Fruit fly (Drosophila melanogaster) whole organism, prepupa: ENCODE measurements around the gene galene.

Source experiments
- Blimp-1 ChIP-seq: fragments of 200-800 bp; sonication (Bioruptor generic); optimal IDR thresholded peaks from 3 replicates; lab custom pipeline; 2017; ENCODE audit warnings: missing biosample characterization, missing genetic modification characterization, mild to moderate bottlenecking, moderate library complexity, missing genetic modification reagents
- CG10631 ChIP-seq: fragments of 200-800 bp; sonication (Bioruptor generic); optimal IDR thresholded peaks from 2 replicates; lab custom pipeline; 2016; ENCODE audit warnings: missing biosample characterization, missing genetic modification characterization
- CG10669 ChIP-seq: fragments of 200-800 bp; sonication (Bioruptor generic); optimal IDR thresholded peaks from 3 replicates; lab custom pipeline; 2018; ENCODE audit warnings: missing biosample characterization, mild to moderate bottlenecking, missing genetic modification characterization, moderate library complexity
- CG11762 ChIP-seq: fragments of 200-800 bp; sonication (Bioruptor generic); optimal IDR thresholded peaks from 3 replicates; lab custom pipeline; 2016; ENCODE audit warnings: missing biosample characterization, missing genetic modification characterization; ENCODE audit not compliant: insufficient read depth
- CG31627 ChIP-seq: fragments of 200-800 bp; sonication (Bioruptor generic); optimal IDR thresholded peaks from 3 replicates; lab custom pipeline; 2016; ENCODE audit warnings: missing biosample characterization, missing genetic modification characterization
- CG32006 ChIP-seq: fragments of 200-800 bp; sonication (Bioruptor generic); optimal IDR thresholded peaks from 3 replicates; lab custom pipeline; 2017; ENCODE audit warnings: missing biosample characterization, mild to moderate bottlenecking, missing genetic modification characterization
- CG34406 ChIP-seq: fragments of 200-800 bp; sonication (Bioruptor generic); optimal IDR thresholded peaks from 3 replicates; lab custom pipeline; 2016; ENCODE audit warnings: missing biosample characterization, missing genetic modification characterization
- CG6163 ChIP-seq: fragments of 200-800 bp; sonication (Bioruptor generic); IDR thresholded peaks from 3 replicates; pipeline ENCODE4 v1.3.6; 2022; ENCODE audit warnings: missing biosample characterization, missing genetic modification characterization
- CG6276 ChIP-seq: fragments of 200-800 bp; sonication (Bioruptor generic); optimal IDR thresholded peaks from 2 replicates; lab custom pipeline; 2017; ENCODE audit warnings: missing biosample characterization, mild to moderate bottlenecking, missing genetic modification characterization
- CG7368 ChIP-seq: fragments of 200-800 bp; sonication (Bioruptor generic); optimal IDR thresholded peaks from 3 replicates; lab custom pipeline; 2016; ENCODE audit warnings: missing biosample characterization, missing genetic modification characterization
- CG8119 ChIP-seq: fragments of 200-800 bp; sonication (Bioruptor generic); IDR thresholded peaks from 3 replicates; pipeline ENCODE4 v1.3.6; 2022; ENCODE audit warnings: missing biosample characterization, missing genetic modification characterization
- CG8319 ChIP-seq: fragments of 200-800 bp; sonication (Bioruptor generic); optimal IDR thresholded peaks from 3 replicates; lab custom pipeline; 2016; ENCODE audit warnings: missing biosample characterization, missing genetic modification characterization
- CG8632 ChIP-seq: fragments of 200-800 bp; sonication (Bioruptor generic); optimal IDR thresholded peaks from 3 replicates; lab custom pipeline; 2016; ENCODE audit warnings: missing biosample characterization, missing genetic modification characterization
- CG9139 ChIP-seq: fragments of 200-800 bp; sonication (Bioruptor generic); optimal IDR thresholded peaks from 3 replicates; lab custom pipeline; 2017; ENCODE audit warnings: missing biosample characterization, mild to moderate bottlenecking, missing genetic modification characterization
- Eip78C ChIP-seq: fragments of 200-800 bp; sonication (Bioruptor generic); peaks from one replicate; lab custom pipeline; 2016; ENCODE audit warnings: missing biosample characterization, missing genetic modification characterization
- Eip93F ChIP-seq: fragments of 200-800 bp; sonication (Bioruptor generic); optimal IDR thresholded peaks from 2 replicates; lab custom pipeline; 2016; ENCODE audit warnings: missing biosample characterization, mild to moderate bottlenecking, missing genetic modification characterization
- Hr38 ChIP-seq: sonication (Bioruptor generic); optimal IDR thresholded peaks from 2 replicates; lab custom pipeline; 2016; ENCODE audit warnings: missing biosample characterization, missing genetic modification characterization
- Hr39 ChIP-seq: fragments of 200-800 bp; sonication (Bioruptor generic); optimal IDR thresholded peaks from 2 replicates; lab custom pipeline; 2016; ENCODE audit warnings: missing biosample characterization, missing genetic modification characterization
- OdsH ChIP-seq: fragments of 200-800 bp; sonication (Bioruptor generic); optimal IDR thresholded peaks from 3 replicates; lab custom pipeline; 2016; ENCODE audit warnings: missing biosample characterization, missing genetic modification characterization
- Sox15 ChIP-seq: fragments of 200-800 bp; sonication (Bioruptor generic); optimal IDR thresholded peaks from 3 replicates; lab custom pipeline; 2016; ENCODE audit warnings: missing biosample characterization, missing genetic modification characterization
- cyc ChIP-seq: fragments of 200-800 bp; sonication (Bioruptor generic); optimal IDR thresholded peaks from 3 replicates; lab custom pipeline; 2016; ENCODE audit warnings: missing biosample characterization, missing genetic modification characterization
- dac ChIP-seq: fragments of 200-800 bp; sonication (Bioruptor generic); optimal IDR thresholded peaks from 2 replicates; lab custom pipeline; 2017; ENCODE audit warnings: missing biosample characterization, mild to moderate bottlenecking, missing genetic modification characterization
- eg ChIP-seq: fragments of 200-800 bp; sonication (Bioruptor generic); IDR thresholded peaks from 3 replicates; pipeline ENCODE4 v1.3.6; 2022; ENCODE audit warnings: missing biosample characterization, missing genetic modification characterization
- esn ChIP-seq: fragments of 200-800 bp; sonication (Bioruptor generic); optimal IDR thresholded peaks from 2 replicates; lab custom pipeline; 2016; ENCODE audit warnings: missing biosample characterization, mild to moderate bottlenecking, missing genetic modification characterization, moderate library complexity
- fd85E ChIP-seq: fragments of 200-800 bp; sonication (Bioruptor generic); optimal IDR thresholded peaks from 3 replicates; lab custom pipeline; 2016; ENCODE audit warnings: missing biosample characterization, missing genetic modification characterization
- fkh ChIP-seq: fragments of 200-800 bp; sonication (Bioruptor generic); optimal IDR thresholded peaks from 3 replicates; lab custom pipeline; 2017; ENCODE audit warnings: missing biosample characterization, mild to moderate bottlenecking, missing genetic modification characterization, moderate library complexity
- net ChIP-seq: fragments of 200-800 bp; sonication (Bioruptor generic); optimal IDR thresholded peaks from 3 replicates; lab custom pipeline; 2016; ENCODE audit warnings: missing biosample characterization, missing genetic modification characterization
- pdm3 ChIP-seq: fragments of 200-800 bp; sonication (Bioruptor generic); optimal IDR thresholded peaks from 3 replicates; lab custom pipeline; 2016; ENCODE audit warnings: missing biosample characterization, missing genetic modification characterization
- salr ChIP-seq, 2 experiments: fragments of 200-800 bp; sonication (Bioruptor generic); optimal IDR thresholded peaks; 3 replicates each; lab custom pipeline; 2016 to 2018; ENCODE audit warnings: missing biosample characterization in 2 of 2, missing genetic modification characterization in 2 of 2, mild to moderate bottlenecking in 1 of 2
- spab ChIP-seq: fragments of 200-800 bp; sonication (Bioruptor generic); optimal IDR thresholded peaks from 2 replicates; lab custom pipeline; 2017; ENCODE audit warnings: missing biosample characterization, mild to moderate bottlenecking, missing genetic modification characterization, missing genetic modification reagents
- ss ChIP-seq, 2 experiments: fragments of 200-800 bp; sonication (Bioruptor generic); optimal IDR thresholded peaks; 2 replicates in 1 of 2; 3 replicates in 1 of 2; lab custom pipeline; 2017 to 2018; ENCODE audit warnings: mild to moderate bottlenecking in 2 of 2, missing biosample characterization in 2 of 2, missing genetic modification characterization in 2 of 2, moderate library complexity in 1 of 2
- svp ChIP-seq: fragments of 200-800 bp; sonication (Bioruptor generic); peaks from one replicate; lab custom pipeline; 2016; ENCODE audit warnings: missing biosample characterization, missing genetic modification characterization
- topi ChIP-seq: fragments of 200-800 bp; sonication (Bioruptor generic); optimal IDR thresholded peaks from 3 replicates; lab custom pipeline; 2016; ENCODE audit warnings: missing biosample characterization, missing genetic modification characterization
- vri ChIP-seq: fragments of 200-800 bp; sonication (Bioruptor generic); optimal IDR thresholded peaks from 3 replicates; lab custom pipeline; 2016; ENCODE audit warnings: missing biosample characterization, mild to moderate bottlenecking, missing genetic modification characterization

The galene gene

dm6 chr3L:1247627-1248295 is 12.2 kb downstream of the galene start, which contains the start of the genes Psf1 and Sac1 (continued):
- peak; percentile 35 for TF ChIP-seq CG32006 (GFP tag; lab: Kevin White, UChicago)
- no peak for TF ChIP-seq fkh (GFP tag; lab: Kevin White, UChicago)
- TF ChIP-seq CG6163 (GFP tag; lab: Robert Waterston, UW) = no peak
- TF ChIP-seq CG8119 (GFP tag; lab: Robert Waterston, UW) = no peak
- TF ChIP-seq Eip78C (GFP tag; lab: Kevin White, UChicago) = peak; percentile 86
- TF ChIP-seq CG10631 (GFP tag; lab: Kevin White, UChicago) = peak; percentile 34
- no peak for TF ChIP-seq CG6276 (GFP tag; lab: Kevin White, UChicago)
- TF ChIP-seq OdsH (GFP tag; lab: Kevin White, UChicago) = no peak
- peak; percentile 27 for TF ChIP-seq topi (GFP tag; lab: Kevin White, UChicago)
- TF ChIP-seq CG8632 (GFP tag; lab: Kevin White, UChicago) = no peak
- TF ChIP-seq net (GFP tag; lab: Kevin White, UChicago) = no peak
- no peak for TF ChIP-seq CG10669 (GFP tag; lab: Kevin White, UChicago)
- peak; percentile 4 for TF ChIP-seq Sox15
- no peak for TF ChIP-seq eg
- no peak for TF ChIP-seq Hr38
- peak; percentile 61 for TF ChIP-seq CG31627 (GFP tag; lab: Kevin White, UChicago)
- no peak for TF ChIP-seq CG7368
- TF ChIP-seq salr (GFP tag; optimal IDR thresholded peaks at IDR 0.05; lab: Kevin White, UChicago) = no peak
- no peak for TF ChIP-seq CG11762 (GFP tag; lab: Kevin White, UChicago)
- no peak for TF ChIP-seq ss (GFP tag; optimal IDR thresholded peaks at IDR 0.05; lab: Kevin White, UChicago)
- TF ChIP-seq Hr39 = peak; percentile 72
- TF ChIP-seq CG9139 = no peak
- no peak for TF ChIP-seq dac
- no peak for TF ChIP-seq vri (GFP tag; lab: Kevin White, UChicago)
- no peak for TF ChIP-seq fd85E (GFP tag; lab: Kevin White, UChicago)
- peak; percentile 81 for TF ChIP-seq svp (GFP tag; lab: Kevin White, UChicago)
- peak; percentile 7 for TF ChIP-seq CG34406 (GFP tag; lab: Kevin White, UChicago)
- no peak for TF ChIP-seq CG8319 (GFP tag; lab: Kevin White, UChicago)
- peak; percentile 48 for TF ChIP-seq esn (GFP tag; lab: Kevin White, UChicago)
- TF ChIP-seq Blimp-1 (GFP tag; lab: Kevin White, UChicago) = no peak

- TF ChIP-seq CG31627 (GFP tag; lab: Kevin White, UChicago) (no peak), pdm3 (GFP tag; lab: Kevin White, UChicago) (no peak), Eip93F (GFP tag; lab: Kevin White, UChicago) (no peak), spab (GFP tag; lab: Kevin White, UChicago) (no peak), net (GFP tag; lab: Kevin White, UChicago) (no peak), CG8632 (GFP tag; lab: Kevin White, UChicago) (no peak), vri (GFP tag; lab: Kevin White, UChicago) (no peak), topi (GFP tag; lab: Kevin White, UChicago) (no peak), cyc (GFP tag; lab: Kevin White, UChicago) (no peak), CG10631 (GFP tag; lab: Kevin White, UChicago) (no peak), CG8319 (GFP tag; lab: Kevin White, UChicago) (no peak)
These were observed 14.9 kb downstream of the galene start, which contains the start of gene Bfc for dm6 chr3L:1250396-1250795. Gene Bfc, plus strand, starts transcription at chr3L:1250696.

DNA sequence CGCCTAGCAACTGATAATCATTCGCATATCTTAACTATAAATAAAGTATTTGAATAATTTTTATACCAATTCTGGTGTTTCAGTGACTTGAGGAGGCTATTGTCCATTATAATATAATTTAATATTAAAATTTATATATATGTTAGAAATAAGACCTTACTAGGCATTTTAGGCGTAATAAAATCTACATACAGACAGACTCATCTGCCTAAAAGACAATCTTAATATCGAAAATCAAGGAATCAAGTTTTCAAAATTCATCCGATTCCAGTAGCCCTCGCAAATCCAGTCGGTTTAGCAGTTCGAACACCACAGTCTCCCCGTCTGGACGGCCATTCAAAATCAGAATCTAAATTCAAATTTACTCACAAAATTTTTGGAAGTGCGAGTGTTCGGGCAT is 16.2 kb downstream of the galene start, which contains the start of the genes CG9130 and CG9133:
Gene CG9130 (plus strand): TSS at position 301 of the 400 bp plus-strand sequence.
Gene CG9133 (plus strand): TSS at position 301 of the 400 bp plus-strand sequence.
- TF ChIP-seq CG10631 (GFP tag; lab: Kevin White, UChicago) = no peak
